Fruit fly (Drosophila melanogaster) whole organism: ENCODE measurements around the gene GckIII.
A peak's percentile ranks its signal among the peaks of the same experiment; 100 is the strongest.

Experiments
- CG8478 ChIP-seq: fragments of >200 bp; optimal IDR thresholded peaks from 2 replicates; lab custom pipeline; 2018; ENCODE audit warnings: inconsistent platforms
- Dll ChIP-seq: fragments of >200 bp; optimal IDR thresholded peaks from 2 replicates; lab custom pipeline; 2017
- EcR ChIP-seq, 2 experiments: fragments of >200 bp; optimal IDR thresholded peaks; 2 replicates each; lab custom pipeline; 2017; ENCODE audit warnings: missing biosample characterization in 2 of 2, missing genetic modification characterization in 2 of 2, missing genetic modification reagents in 2 of 2
- pan ChIP-seq: fragments of >200 bp; optimal IDR thresholded peaks from 2 replicates; lab custom pipeline; 2017
- psq ChIP-seq: fragments of >200 bp; optimal IDR thresholded peaks from 2 replicates; lab custom pipeline; 2017
- usp ChIP-seq: fragments of >200 bp; optimal IDR thresholded peaks from 2 replicates; lab custom pipeline; 2017; ENCODE audit warnings: missing biosample characterization, missing genetic modification characterization, mixed read lengths

Gene GckIII

dm6 chr3R:17066828-17067430 lies 18.4 kb upstream of the GckIII start:
- TF ChIP-seq EcR (GFP tag; optimal IDR thresholded peaks at IDR 0.05; lab: Kevin White, UChicago), result no peak
- TF ChIP-seq CG8478, result no peak
- TF ChIP-seq pan, result no peak
- no peak for TF ChIP-seq Dll
- no peak for TF ChIP-seq usp
- TF ChIP-seq psq, result no peak

DNA sequence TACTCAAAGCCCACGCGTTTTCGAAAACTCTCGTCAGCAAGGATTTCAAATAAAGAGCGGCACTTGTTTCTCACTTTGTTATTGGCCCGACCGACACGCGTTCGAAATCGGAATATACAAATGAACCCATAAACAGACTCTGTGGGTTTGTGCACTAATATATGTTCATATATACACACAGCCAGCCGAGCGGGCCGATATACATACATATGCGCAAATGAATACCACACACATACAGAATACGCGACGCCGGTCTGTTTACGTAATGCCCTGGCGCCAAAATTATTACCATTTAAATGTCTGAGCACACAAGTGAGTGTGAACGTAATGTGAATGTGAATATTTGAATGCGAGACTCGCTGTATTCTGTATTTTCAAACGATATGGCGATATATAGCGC lies 17.6 kb upstream of the GckIII start:
- TF ChIP-seq psq, result no peak
- no peak for TF ChIP-seq EcR (GFP tag; optimal IDR thresholded peaks at IDR 0.05; lab: Kevin White, UChicago)
- TF ChIP-seq pan, result no peak
- no peak for TF ChIP-seq CG8478

dm6 chr3R:17072526-17073114 lies 12.7 kb upstream of the GckIII start, which contains the start of the genes Ns1 and mRpS11:
TSS of gene Ns1 (minus strand) at chr3R:17072675.
TSS of gene mRpS11 (plus strand) at chr3R:17072732.
- no peak for TF ChIP-seq CG8478
- no peak for TF ChIP-seq EcR (GFP tag; optimal IDR thresholded peaks at IDR 0.05; lab: Kevin White, UChicago)
- TF ChIP-seq usp, result no peak
- TF ChIP-seq pan, result no peak
- no peak for TF ChIP-seq Dll
- no peak for TF ChIP-seq psq

DNA sequence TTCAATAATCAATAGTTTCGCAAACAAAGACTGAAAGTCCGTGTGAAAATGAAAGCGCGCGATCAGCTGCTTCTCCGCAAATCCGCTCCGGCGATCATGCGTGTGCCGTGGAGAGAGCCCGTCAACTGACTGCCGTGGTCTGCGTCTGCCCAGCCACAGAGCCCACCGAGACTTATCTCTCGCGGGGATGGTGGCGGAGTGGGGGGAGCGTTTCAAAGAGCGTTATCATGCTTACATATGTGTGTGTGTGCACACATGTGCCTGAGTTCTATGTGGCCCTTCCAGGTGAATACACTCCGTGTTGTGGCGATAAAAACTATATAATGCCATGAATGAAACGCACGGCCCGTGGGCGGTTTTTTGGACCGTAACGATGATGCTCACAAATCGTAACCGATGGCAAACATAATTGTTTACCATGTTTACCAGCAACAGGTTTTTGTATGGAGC lies 7.3 kb upstream of the GckIII start:
- TF ChIP-seq usp (no peak), EcR (GFP tag; optimal IDR thresholded peaks at IDR 0.05; lab: Kevin White, UChicago) (peak in 1 of 2 experiments; percentile 33)

DNA sequence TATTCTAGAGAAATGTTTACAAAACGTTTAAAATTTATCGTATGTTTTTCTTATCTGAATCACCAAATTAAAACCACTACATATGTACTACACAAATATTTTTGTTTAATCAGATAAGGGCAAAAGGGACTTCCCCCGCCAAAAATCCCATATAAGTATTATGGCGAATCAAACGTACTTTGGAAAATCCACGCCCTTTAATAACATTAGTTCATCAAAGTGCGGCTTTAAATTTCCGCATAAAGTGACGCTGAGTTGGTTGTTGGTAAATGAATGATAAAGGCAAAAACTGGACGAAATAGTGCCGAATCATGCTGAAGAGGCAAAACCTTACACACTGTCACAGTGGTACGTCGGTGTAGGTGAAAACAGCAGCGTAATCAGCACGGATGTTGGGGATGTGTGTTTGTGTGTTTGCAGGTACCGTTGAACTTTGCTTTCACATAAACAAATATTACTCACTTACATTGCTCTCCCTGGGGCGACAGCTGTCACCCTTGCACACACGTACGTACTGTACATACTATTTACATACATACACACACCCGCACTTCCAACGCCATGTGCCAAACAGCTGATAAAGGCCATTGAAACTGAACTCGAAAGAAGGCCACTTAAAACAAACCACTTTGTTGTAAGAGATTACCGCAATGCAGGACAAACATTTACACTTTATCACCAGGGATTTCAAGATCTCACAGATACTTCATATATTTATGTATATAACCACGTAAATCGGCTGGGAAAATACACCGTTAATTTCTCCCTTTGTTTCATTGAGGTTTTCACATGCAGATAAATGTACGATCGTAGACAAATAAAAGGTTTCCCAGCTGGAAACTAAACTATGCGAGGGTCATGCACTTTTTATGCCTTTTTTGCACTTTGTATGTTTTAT lies 6.1 kb upstream of the GckIII start:
- TF ChIP-seq Dll (no peak), usp (no peak), EcR (GFP tag; optimal IDR thresholded peaks at IDR 0.05; lab: Kevin White, UChicago) (no peak), pan (no peak), CG8478 (no peak), psq (no peak)

- TF ChIP-seq CG8478, result no peak
- TF ChIP-seq EcR (GFP tag; optimal IDR thresholded peaks at IDR 0.05; lab: Kevin White, UChicago), result no peak
- no peak for TF ChIP-seq usp
- TF ChIP-seq psq, result no peak
- TF ChIP-seq pan, result no peak
- no peak for TF ChIP-seq Dll
Observed at dm6 chr3R:17079859-17080255, 5.5 kb upstream of the GckIII start, which contains the start of the genes Keap1 and kuk. TSS of gene Keap1 (minus strand) at chr3R:17079945. TSS of gene kuk (plus strand) at chr3R:17080244.

DNA sequence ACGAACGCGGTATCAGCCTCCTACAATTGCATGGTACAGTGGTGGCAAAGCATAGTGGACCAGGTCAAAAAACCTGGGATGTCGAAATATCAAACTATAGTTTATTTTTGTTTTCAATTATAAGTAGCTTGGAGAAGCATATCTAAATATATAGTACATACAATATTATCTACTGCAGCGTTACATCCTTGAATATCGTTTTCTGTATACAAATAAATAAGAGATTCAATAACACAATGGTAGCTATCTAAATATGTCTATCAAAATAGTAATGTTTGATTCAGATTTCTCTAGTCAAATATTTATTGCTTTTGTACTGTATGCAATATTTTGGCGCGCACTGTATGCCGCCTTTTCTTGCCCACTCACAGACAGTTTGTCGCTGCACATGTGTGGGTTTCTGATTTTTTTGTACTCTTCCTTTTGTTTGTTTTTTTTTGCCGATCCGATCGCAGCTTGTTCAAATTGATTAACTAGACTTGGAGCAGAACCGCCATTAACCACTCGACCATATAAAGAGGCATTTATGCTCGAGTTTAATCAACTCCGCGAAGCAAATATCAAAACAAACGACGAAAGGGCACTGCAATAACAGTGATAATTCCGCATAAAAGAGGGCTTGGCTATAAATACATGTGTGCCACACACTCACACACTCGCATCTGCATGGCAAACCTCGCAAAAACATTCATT lies 4.5 kb upstream of the GckIII start:
- TF ChIP-seq EcR (GFP tag; optimal IDR thresholded peaks at IDR 0.05; lab: Kevin White, UChicago) (no peak), CG8478 (no peak), Dll (no peak), psq (no peak), pan (no peak), usp (no peak)

DNA sequence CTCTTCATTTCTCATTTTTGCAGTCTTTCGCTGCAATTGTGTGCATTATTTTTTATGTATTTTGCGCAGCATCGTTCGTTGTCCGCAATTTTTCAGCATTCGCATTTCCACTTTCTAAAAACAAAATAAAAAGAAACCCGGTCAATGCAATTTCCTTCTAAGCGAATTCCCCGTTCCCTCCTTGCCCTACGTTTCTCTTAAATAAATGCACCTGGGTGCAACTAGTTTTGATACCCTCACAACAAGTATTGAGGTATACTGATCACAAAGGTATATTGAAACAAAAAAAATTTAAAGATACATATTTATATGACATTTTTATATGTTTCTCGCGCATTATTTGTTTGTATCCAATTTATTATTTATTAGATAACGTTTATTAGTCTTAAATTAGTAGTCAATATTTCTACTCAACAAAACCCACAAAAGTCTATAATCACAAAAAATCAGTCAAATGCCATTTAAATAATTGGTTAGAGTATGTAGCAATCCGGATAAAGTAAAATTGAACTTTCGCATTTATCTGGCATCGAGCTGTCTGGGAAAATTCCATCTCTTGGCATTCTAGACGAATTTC lies 3.9 kb upstream of the GckIII start:
- TF ChIP-seq Dll (no peak), usp (no peak), CG8478 (no peak), psq (no peak), EcR (GFP tag; optimal IDR thresholded peaks at IDR 0.05; lab: Kevin White, UChicago) (no peak), pan (no peak)

- TF ChIP-seq EcR (GFP tag; optimal IDR thresholded peaks at IDR 0.05; lab: Kevin White, UChicago) (no peak), CG8478 (no peak), psq (no peak), usp (no peak), Dll (no peak), pan (no peak)
Observed at dm6 chr3R:17082471-17082870, 2.8 kb upstream of the GckIII start.

DNA sequence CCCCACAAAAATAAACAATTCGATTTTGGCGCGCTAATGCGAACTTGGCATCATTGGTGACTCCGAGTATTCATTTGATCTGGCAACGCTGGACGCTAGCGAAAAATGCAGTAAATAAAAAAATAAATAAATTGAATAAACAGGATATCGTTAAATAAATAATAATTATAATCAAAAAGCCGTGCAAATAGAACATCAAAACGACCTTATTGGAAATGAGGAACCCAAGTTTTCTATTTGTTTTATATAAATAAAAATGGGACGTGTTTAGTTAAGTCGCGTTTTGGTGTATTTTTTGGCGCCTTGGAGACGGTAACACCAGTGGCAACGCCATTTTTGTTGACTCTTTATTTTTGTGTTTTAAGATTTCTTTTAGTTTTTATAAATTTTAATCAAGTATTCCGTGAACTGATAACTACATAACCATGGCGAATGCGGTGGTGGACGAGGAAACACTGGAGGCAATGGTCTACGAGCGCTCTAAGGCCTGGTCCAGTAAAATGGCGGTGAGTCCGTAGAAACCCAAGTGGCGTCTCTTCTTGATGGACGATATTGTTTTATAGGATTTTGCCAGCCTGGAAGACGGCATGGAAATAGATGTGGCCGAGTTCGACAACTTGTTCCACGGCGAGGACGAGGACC lies 2.8 kb downstream of the GckIII start, which contains the start of gene cal1:
Gene cal1 (plus strand): TSS at position 304 of the 642 bp plus-strand sequence.
- TF ChIP-seq EcR (GFP tag; optimal IDR thresholded peaks at IDR 0.05; lab: Kevin White, UChicago), result no peak
- no peak for TF ChIP-seq usp
- no peak for TF ChIP-seq CG8478
- no peak for TF ChIP-seq psq
- TF ChIP-seq Dll, result no peak
- no peak for TF ChIP-seq pan

- TF ChIP-seq usp, result no peak
- no peak for TF ChIP-seq psq
- no peak for TF ChIP-seq Dll
Observed at dm6 chr3R:17108881-17109280, 23.6 kb downstream of the GckIII start.
